Worm (Caenorhabditis elegans): ENCODE results near the gene K12H6.6.
A peak's percentile ranks its signal among the peaks of the same experiment; 100 is the strongest.

- no peak for TF ChIP-seq jun-1 (tag; optimal IDR thresholded peaks at IDR 0.05)
- no peak for TF ChIP-seq fkh-2 (tag; optimal IDR thresholded peaks at IDR 0.05)
- no peak for TF ChIP-seq egl-5 (tag; optimal IDR thresholded peaks at IDR 0.05)
- no peak for TF ChIP-seq nhr-237 (tag; optimal IDR thresholded peaks at IDR 0.05)
- TF ChIP-seq nhr-76 (tag; optimal IDR thresholded peaks at IDR 0.05): no peak
- TF ChIP-seq pha-4 (tag; optimal IDR thresholded peaks at IDR 0.05): no peak
- no peak for TF ChIP-seq lin-39 (tag; optimal IDR thresholded peaks at IDR 0.05)
- TF ChIP-seq elt-3 (tag; optimal IDR thresholded peaks at IDR 0.05): peak in 1 of 3 experiments; percentile 64
Observed at ce11 chrII:2805566-2805965, 25.5 kb downstream of the K12H6.6 start.
